Worm (Caenorhabditis elegans) whole organism, midembryonic: ENCODE data around the gene EEED8.15.

ENCODE experiments used
- T22C8.4 ChIP-seq: fragments of 200-800 bp; sonication (Bioruptor generic); IDR thresholded peaks from 2 replicates; pipeline ENCODE4 v1.3.6; 2022; ENCODE audit warnings: missing genetic modification characterization, missing compliant biosample characterization
- cog-1 ChIP-seq: sonication (generic microtip); optimal IDR thresholded peaks from 2 replicates; lab custom pipeline; 2016; ENCODE audit warnings: missing genetic modification characterization, missing compliant biosample characterization
- flt-1 ChIP-seq: fragments of 200-800 bp; sonication (Bioruptor generic); IDR thresholded peaks from 2 replicates; pipeline ENCODE4 v1.3.6; 2022; ENCODE audit warnings: missing genetic modification characterization, missing compliant biosample characterization
- klf-2 ChIP-seq: fragments of 200-800 bp; sonication (Bioruptor generic); conservative IDR thresholded peaks from 2 replicates; pipeline ENCODE4 v1.3.6; 2022; ENCODE audit warnings: missing genetic modification reagents, missing genetic modification characterization, missing compliant biosample characterization
- med-1 ChIP-seq: sonication (generic microtip); optimal IDR thresholded peaks from 2 replicates; lab custom pipeline; 2017; ENCODE audit warnings: missing genetic modification characterization, mild to moderate bottlenecking, missing compliant biosample characterization, antibody characterized with exemption, missing genetic modification reagents; ENCODE audit not compliant: insufficient read depth
- ref-1 ChIP-seq: fragments of 200-800 bp; sonication (Bioruptor generic); conservative IDR thresholded peaks from 2 replicates; pipeline ENCODE4 v1.3.6; 2022; ENCODE audit warnings: missing genetic modification reagents, missing genetic modification characterization, missing compliant biosample characterization
- tab-1 ChIP-seq: fragments of 200-800 bp; sonication (Bioruptor generic); IDR thresholded peaks from 2 replicates; pipeline ENCODE4 v1.3.6; 2022; ENCODE audit warnings: missing genetic modification characterization, missing compliant biosample characterization
- ztf-23 ChIP-seq: fragments of 200-800 bp; sonication (Bioruptor generic); IDR thresholded peaks from 2 replicates; pipeline ENCODE4 v1.3.6; 2022; ENCODE audit warnings: missing genetic modification reagents, missing genetic modification characterization, missing compliant biosample characterization
- ztf-29 ChIP-seq: fragments of 200-800 bp; sonication (Bioruptor generic); IDR thresholded peaks from 2 replicates; pipeline ENCODE4 v1.3.6; 2022; ENCODE audit warnings: missing genetic modification reagents, missing genetic modification characterization, missing compliant biosample characterization

EEED8.15 gene

DNA sequence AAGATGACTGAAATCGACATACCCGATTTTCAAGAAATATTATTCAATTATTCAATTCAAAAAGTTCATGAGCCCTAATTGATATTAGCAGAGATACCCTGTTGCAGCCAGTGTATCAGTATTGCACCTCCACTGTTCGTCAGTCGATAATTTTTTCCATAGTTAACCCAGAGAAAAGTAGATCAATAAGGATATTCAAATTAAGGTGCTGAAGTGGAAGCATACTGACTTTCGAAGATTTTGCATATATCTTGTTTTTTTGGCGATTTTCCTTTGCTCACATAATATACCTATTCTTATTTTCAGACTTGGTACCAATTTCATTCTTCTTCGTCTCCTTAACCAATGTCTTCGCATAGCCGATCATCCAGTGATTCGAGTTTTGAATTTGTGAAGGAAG is at the start of gene EEED8.15:
TSS of gene EEED8.15 (plus strand) at position 301 of the 400 bp plus-strand sequence.
- TF ChIP-seq tab-1 (GFP tag; lab: Robert Waterston, UW) (no peak), ref-1 (GFP tag; lab: Robert Waterston, UW) (no peak), flt-1 (GFP tag; lab: Robert Waterston, UW) (no peak), ztf-29 (GFP tag; lab: Robert Waterston, UW) (no peak), cog-1 (tag; lab: Kevin White, UChicago) (no peak), ztf-23 (no peak), T22C8.4 (GFP tag; lab: Robert Waterston, UW) (no peak), med-1 (no peak), klf-2 (no peak)

DNA sequence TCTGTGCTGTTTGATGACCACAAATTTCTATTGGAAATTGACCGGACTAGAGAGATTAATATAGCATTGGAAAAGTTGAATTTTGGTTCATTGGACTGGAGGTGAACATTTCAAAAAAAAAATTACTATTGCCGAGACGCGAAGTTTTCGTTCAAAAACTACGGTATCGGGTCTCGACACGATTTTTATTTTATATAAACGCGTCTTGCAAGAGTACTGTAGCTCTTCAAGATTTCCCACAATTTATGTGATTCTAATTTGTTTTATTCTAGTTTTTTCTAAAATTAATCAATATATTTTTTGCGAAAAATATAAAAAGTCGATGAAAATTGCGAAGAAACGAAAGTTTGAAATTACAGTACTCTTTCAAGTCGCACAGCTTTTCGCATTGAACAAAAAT is 48.4 kb upstream of the EEED8.15 start, which contains the start of gene F09E5.12:
TSS of gene F09E5.12 (minus strand) at position 101 of the 400 bp plus-strand sequence.
- TF ChIP-seq ztf-29 (GFP tag; lab: Robert Waterston, UW) (no peak), tab-1 (GFP tag; lab: Robert Waterston, UW) (no peak), flt-1 (GFP tag; lab: Robert Waterston, UW) (no peak), cog-1 (tag; lab: Kevin White, UChicago) (no peak), klf-2 (no peak), ztf-23 (no peak), med-1 (no peak), T22C8.4 (GFP tag; lab: Robert Waterston, UW) (no peak), ref-1 (GFP tag; lab: Robert Waterston, UW) (no peak)

DNA sequence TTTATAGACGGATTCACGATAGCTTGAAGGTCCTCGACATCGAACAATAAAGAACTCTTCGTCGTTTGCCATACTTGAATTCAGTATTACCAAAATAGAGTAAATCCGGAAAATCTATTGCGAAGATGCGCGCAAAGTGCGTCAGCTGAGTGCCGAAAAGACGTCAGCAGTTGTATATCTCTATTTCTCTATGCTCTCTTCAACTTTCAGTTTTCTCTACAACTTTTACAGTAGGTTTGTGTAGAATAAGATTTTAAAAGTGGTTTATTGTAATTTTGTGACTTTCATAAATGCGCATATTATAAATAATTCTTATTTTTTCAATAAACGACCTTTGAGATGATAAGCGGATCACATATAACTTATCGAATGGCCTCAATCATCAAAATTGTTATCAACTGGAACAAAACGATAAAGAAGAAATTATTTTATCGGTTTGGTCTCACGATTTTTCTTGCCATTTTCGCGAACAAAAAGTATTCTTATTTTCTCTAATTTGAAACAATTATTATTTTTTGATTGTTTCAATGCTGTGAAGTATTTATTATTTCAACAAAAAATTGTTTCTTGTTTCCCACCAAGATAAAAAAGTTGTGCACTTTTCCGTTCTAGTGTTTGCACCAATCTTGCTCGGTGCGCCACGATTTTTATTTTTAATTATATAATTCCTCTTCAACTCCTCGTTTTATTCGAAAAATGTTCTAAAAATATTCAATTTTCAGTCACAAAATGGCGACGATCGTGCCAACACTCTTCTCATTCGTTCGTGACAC is 45.6 kb upstream of the EEED8.15 start, which contains the start of the genes agt-2 and F09E5.3:
TSS of gene agt-2 (minus strand) at position 553 of the 773 bp plus-strand sequence.
TSS of gene F09E5.3 (plus strand) at position 723 of the 773 bp plus-strand sequence.
- TF ChIP-seq cog-1 (tag; lab: Kevin White, UChicago) (peak; percentile 47), ztf-23 (peak; percentile 62; the same call in 1 of the 2 replicates), ref-1 (GFP tag; lab: Robert Waterston, UW) (no peak), flt-1 (GFP tag; lab: Robert Waterston, UW) (peak; percentile 71), klf-2 (no peak), tab-1 (GFP tag; lab: Robert Waterston, UW) (no peak), T22C8.4 (GFP tag; lab: Robert Waterston, UW) (no peak), med-1 (no peak), ztf-29 (GFP tag; lab: Robert Waterston, UW) (0 out of 2 replicates have a peak, but pooled peaks have one; percentile 27)

DNA sequence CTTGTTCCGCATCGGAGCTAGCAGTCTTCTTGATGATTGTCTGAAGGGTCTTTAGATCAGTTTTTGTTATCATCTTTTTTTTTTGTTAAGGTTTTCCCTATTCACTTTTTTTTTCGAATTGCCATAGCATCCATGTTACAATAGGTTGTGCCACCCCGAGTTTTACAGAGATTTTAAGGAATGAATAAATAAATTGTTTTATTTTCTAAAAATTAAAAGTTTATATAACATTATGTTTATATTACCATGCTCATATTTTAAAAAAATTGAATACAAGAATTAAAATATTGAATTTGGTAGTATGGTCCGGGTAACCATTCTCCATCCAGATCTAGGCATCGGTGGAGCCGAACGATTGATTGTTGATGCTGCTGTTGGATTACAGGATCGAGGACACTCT is 44.1 kb upstream of the EEED8.15 start, which contains the start of gene algn-2:
TSS of gene algn-2 (plus strand) at position 301 of the 400 bp plus-strand sequence.
- TF ChIP-seq med-1 (no peak), ref-1 (GFP tag; lab: Robert Waterston, UW) (no peak), ztf-29 (GFP tag; lab: Robert Waterston, UW) (no peak), T22C8.4 (GFP tag; lab: Robert Waterston, UW) (no peak), flt-1 (GFP tag; lab: Robert Waterston, UW) (no peak), tab-1 (GFP tag; lab: Robert Waterston, UW) (no peak), ztf-23 (no peak), cog-1 (tag; lab: Kevin White, UChicago) (no peak), klf-2 (no peak)

DNA sequence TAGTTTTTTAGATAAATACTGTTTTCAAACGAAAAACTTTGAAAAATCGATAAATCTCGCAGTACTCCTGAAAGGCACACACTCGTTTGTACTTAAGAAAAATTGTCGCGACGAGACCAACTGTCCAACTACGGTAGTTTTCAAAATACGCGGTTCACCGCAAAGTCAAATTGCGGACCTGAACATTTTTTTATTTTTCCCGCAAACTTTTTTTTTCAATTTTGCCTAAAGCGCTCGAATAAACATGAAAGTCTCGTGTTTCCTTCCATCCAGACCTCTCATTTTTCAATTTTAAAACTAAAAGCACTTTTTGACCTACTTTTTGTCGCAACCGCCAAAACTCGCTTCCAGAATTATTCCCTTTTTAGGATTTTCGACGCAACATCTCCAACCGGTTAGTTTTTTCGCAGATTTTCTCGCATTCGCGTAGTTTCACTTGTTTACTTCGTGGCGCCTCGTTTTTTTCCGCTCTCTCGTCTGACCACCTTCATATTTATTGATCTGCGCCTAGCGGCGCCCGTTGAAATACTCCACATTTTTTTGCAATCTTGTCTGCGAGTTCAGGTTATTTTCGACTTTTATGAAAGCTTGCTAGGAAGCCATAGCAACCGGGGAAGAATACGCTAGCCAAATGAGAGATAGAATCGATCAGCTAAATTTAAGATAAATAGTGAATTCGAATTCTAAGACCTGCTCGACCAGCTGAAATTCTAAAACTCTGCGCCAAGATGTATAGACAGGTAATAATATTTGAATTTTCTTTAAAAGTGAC is 41.4 kb upstream of the EEED8.15 start, which contains the start of gene prdx-2:
TSS of gene prdx-2 (plus strand) at position 729 of the 772 bp plus-strand sequence.
- TF ChIP-seq tab-1 (GFP tag; lab: Robert Waterston, UW): no peak
- TF ChIP-seq cog-1 (tag; lab: Kevin White, UChicago): no peak
- TF ChIP-seq flt-1 (GFP tag; lab: Robert Waterston, UW): no peak
- no peak for TF ChIP-seq klf-2
- TF ChIP-seq T22C8.4 (GFP tag; lab: Robert Waterston, UW): no peak
- TF ChIP-seq ztf-29 (GFP tag; lab: Robert Waterston, UW): no peak
- TF ChIP-seq med-1: no peak
- TF ChIP-seq ztf-23: no peak
- no peak for TF ChIP-seq ref-1 (GFP tag; lab: Robert Waterston, UW)

DNA sequence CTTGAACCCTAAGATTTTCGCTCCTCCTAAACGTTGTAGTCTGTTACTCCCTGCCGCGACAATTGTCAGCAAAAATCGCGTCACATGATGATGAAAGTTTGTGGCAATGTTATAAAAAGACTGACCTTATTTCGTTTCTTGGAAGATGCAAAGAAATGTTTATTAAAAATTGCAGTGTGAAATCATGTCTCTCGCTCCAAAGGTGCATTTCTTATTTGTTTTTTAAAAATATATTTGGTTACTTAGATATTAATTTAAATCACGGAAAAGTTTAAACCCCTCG is 40.8 kb upstream of the EEED8.15 start:
- TF ChIP-seq klf-2 (no peak), ztf-29 (GFP tag; lab: Robert Waterston, UW) (no peak), flt-1 (GFP tag; lab: Robert Waterston, UW) (no peak), cog-1 (tag; lab: Kevin White, UChicago) (no peak)

DNA sequence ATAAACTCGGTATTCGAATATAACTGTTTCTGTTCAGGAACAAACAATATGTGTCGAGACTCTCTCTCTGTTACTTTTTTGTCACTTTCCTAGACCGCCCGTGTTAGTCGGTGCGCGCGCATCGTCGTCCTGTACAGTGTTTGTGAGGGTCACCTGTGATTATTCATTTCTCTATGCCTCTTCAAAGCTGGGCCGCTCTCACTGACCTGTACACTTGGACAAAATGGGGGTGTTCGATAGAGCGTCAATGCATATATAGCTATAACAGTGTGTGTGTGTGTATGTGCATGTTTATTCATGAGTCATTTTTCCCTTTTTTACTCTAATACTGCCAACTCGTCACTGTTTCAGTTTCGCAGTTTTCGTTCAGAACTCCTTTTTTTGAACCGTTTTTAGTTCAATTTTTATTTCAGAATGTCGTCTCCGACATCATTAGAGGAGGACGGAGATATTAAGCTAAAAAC is 39.4 kb upstream of the EEED8.15 start, which contains the start of gene pkc-3:
TSS of gene pkc-3 (plus strand) at position 414 of the 464 bp plus-strand sequence.
- TF ChIP-seq T22C8.4 (GFP tag; lab: Robert Waterston, UW): no peak
- no peak for TF ChIP-seq tab-1 (GFP tag; lab: Robert Waterston, UW)
- peak; percentile 64; the same call in 1 of the 2 replicates for TF ChIP-seq flt-1 (GFP tag; lab: Robert Waterston, UW)
- no peak for TF ChIP-seq ref-1 (GFP tag; lab: Robert Waterston, UW)
- no peak for TF ChIP-seq cog-1 (tag; lab: Kevin White, UChicago)
- no peak for TF ChIP-seq ztf-23

DNA sequence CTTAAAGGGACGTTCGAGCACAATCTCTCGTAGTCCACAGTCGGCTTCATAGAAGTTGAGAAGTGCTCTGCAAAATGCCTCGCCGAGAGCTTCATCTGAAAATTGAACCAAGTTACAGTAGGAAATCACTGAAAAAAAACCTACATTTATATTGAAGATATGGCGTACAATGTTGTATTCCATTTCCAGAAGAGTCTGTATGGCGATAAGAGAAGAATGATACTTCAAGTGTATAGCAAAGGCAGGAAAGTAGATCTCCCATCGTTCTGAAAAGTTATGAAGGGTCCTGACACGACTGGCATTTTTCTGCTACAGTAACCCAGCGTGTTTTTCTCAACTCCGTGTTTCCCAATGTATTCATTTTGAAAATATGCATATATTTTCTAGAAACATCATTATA is 34.7 kb upstream of the EEED8.15 start:
- TF ChIP-seq med-1: no peak
- no peak for TF ChIP-seq ztf-23
- TF ChIP-seq klf-2: no peak
- no peak for TF ChIP-seq flt-1 (GFP tag; lab: Robert Waterston, UW)
- no peak for TF ChIP-seq ztf-29 (GFP tag; lab: Robert Waterston, UW)

DNA sequence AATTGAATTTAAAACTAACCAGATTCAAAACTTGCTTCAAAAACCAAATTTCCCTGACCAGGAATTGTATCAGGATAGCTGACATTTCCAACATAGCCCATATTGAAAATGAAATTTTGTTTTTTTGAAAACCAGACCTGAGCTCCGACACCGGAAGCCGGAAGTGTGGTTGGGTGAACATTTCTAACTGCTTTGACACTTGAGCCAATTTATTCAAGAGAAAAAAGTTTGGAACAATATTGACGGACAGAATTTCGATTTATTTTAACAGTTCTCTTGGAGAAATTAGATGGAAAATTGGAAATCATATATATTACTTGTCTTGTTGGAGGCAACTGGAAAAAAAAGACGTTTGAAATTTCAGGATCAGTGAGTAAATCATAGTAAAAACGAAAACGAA is 31.8 kb upstream of the EEED8.15 start, which contains the start of gene ccpp-6:
TSS of gene ccpp-6 (minus strand) at position 101 of the 400 bp plus-strand sequence.
- TF ChIP-seq cog-1 (tag; lab: Kevin White, UChicago) (no peak), T22C8.4 (GFP tag; lab: Robert Waterston, UW) (no peak)
